Fruit fly (Drosophila melanogaster): Measurements from ENCODE around the gene CG10600.
A peak's percentile ranks its signal among the peaks of the same experiment; 100 is the strongest.

Gene CG10600

dm6 chr2L:18822805-18823204 lies 16.7 kb downstream of the CG10600 start (continued):
- TF ChIP-seq CG10209 (GFP tag; optimal IDR thresholded peaks at IDR 0.05) (peak; percentile 54), MTF-1 (GFP tag; optimal IDR thresholded peaks at IDR 0.05; ENCODE audit: borderline replicate concordance) (peak; percentile 86), maf-S (GFP tag; optimal IDR thresholded peaks at IDR 0.05) (no peak), nmo (GFP tag; optimal IDR thresholded peaks at IDR 0.05) (no peak), NK7.1 (GFP tag; optimal IDR thresholded peaks at IDR 0.05) (no peak), trem (tag; optimal IDR thresholded peaks at IDR 0.05) (no peak), CG12155 (GFP tag; optimal IDR thresholded peaks at IDR 0.05) (no peak), Hr39 (optimal IDR thresholded peaks at IDR 0.05) (no peak), fd64A (GFP tag; optimal IDR thresholded peaks at IDR 0.05) (peak; percentile 78), gfzf (GFP tag; optimal IDR thresholded peaks at IDR 0.05) (no peak), Doc2 (GFP tag; IDR thresholded peaks at IDR 0.05) (no peak), ranshi (GFP tag; IDR thresholded peaks at IDR 0.05) (peak; percentile 30; the same call in 1 of the 2 replicates), CG2202 (tag; optimal IDR thresholded peaks at IDR 0.05) (peak; percentile 65), Doc3 (GFP tag; IDR thresholded peaks at IDR 0.05; ENCODE audit: partially characterized antibody) (no peak), CrebB (tag; optimal IDR thresholded peaks at IDR 0.05) (peak; percentile 57), unc-4 (GFP tag; IDR thresholded peaks at IDR 0.05; ENCODE audit: partially characterized antibody) (no peak), CG34376 (GFP tag; optimal IDR thresholded peaks at IDR 0.05) (no peak), CG2116 (GFP tag; optimal IDR thresholded peaks at IDR 0.05) (no peak), CG8281 (tag; optimal IDR thresholded peaks at IDR 0.05) (no peak), ab (GFP tag; optimal IDR thresholded peaks at IDR 0.05) (no peak), Hr51 (GFP tag; optimal IDR thresholded peaks at IDR 0.05) (no peak), CG7928 (GFP tag; optimal IDR thresholded peaks at IDR 0.05) (no peak), Trl (optimal IDR thresholded peaks at IDR 0.05) (no peak), Trl (GFP tag; optimal IDR thresholded peaks at IDR 0.05) (peak; percentile 46), CG15073 (GFP tag; optimal IDR thresholded peaks at IDR 0.05) (no peak), vvl (GFP tag; IDR thresholded peaks at IDR 0.05) (no peak), CG13894 (tag; optimal IDR thresholded peaks at IDR 0.05) (no peak), crp (GFP tag; optimal IDR thresholded peaks at IDR 0.05) (no peak), grau (tag; optimal IDR thresholded peaks at IDR 0.05) (no peak), org-1 (GFP tag; optimal IDR thresholded peaks at IDR 0.05) (no peak), CG34224 (GFP tag; IDR thresholded peaks at IDR 0.05; ENCODE audit: partially characterized antibody) (no peak), Spps (tag; optimal IDR thresholded peaks at IDR 0.05) (peak; percentile 3), CG7786 (GFP tag; optimal IDR thresholded peaks at IDR 0.05) (no peak), lov (optimal IDR thresholded peaks at IDR 0.05) (no peak), lov (GFP tag; IDR thresholded peaks at IDR 0.05) (peak; percentile 80; the same call in 1 of the 3 replicates), dmrt11E (tag; optimal IDR thresholded peaks at IDR 0.05) (peak; percentile 61), CG17361 (GFP tag; IDR thresholded peaks at IDR 0.05) (peak; percentile 42; the same call in 2 of the 3 replicates), CG31365 (tag; optimal IDR thresholded peaks at IDR 0.05) (no peak), Neu2 (GFP tag; optimal IDR thresholded peaks at IDR 0.05; ENCODE audit: borderline replicate concordance) (no peak), lbe (GFP tag; optimal IDR thresholded peaks at IDR 0.05) (no peak), yki (optimal IDR thresholded peaks at IDR 0.05) (no peak), CG1233 (GFP tag; optimal IDR thresholded peaks at IDR 0.05) (peak; percentile 73), nerfin-2 (GFP tag; IDR thresholded peaks at IDR 0.05; ENCODE audit: partially characterized antibody) (no peak), p53 (GFP tag; optimal IDR thresholded peaks at IDR 0.05) (no peak), CG12659 (GFP tag; optimal IDR thresholded peaks at IDR 0.05) (peak; percentile 4), sisA (GFP tag; IDR thresholded peaks at IDR 0.05) (no peak), Rfx (GFP tag; IDR thresholded peaks at IDR 0.05) (no peak; the same call in 1 of the 2 replicates), hb (GFP tag; IDR thresholded peaks at IDR 0.05; ENCODE audit: partially characterized antibody) (no peak), sqz (GFP tag; optimal IDR thresholded peaks at IDR 0.05) (peak; percentile 49), CG8924 (tag; optimal IDR thresholded peaks at IDR 0.05) (peak; percentile 8), amos (GFP tag; IDR thresholded peaks at IDR 0.05; ENCODE audit: partially characterized antibody) (no peak)

All from whole organism, embryonic.